Worm (Caenorhabditis elegans): ENCODE data around the gene grl-23.

DNA sequence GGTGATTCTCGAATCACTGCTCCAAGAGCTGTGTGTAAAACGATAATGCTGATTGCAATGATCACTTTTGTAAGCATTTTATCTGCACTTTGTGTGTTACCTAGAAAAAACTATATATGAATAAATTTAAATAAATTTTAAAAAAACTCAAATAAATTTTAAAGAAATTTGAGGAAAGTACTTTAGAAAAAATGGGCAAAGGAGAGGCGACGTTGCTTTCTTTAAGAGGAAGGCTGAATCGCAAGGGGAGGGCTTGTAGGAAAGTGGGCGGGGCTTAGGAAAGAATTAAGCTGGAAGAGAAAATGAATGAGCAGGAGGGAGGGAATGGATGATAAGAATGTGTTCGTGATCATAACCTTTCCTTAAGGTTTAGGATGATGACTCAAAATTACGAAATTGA, 8.8 kb downstream of the grl-23 start, which contains the start of gene E02A10.4:
- no peak for TF ChIP-seq snpc-4 (tag; optimal IDR thresholded peaks at IDR 0.05)
- TF ChIP-seq aly-2 (tag; optimal IDR thresholded peaks at IDR 0.05): no peak
- no peak for TF ChIP-seq efl-3 (GFP tag; optimal IDR thresholded peaks at IDR 0.05)
- no peak for TF ChIP-seq fos-1 (tag; optimal IDR thresholded peaks at IDR 0.05)
- TF ChIP-seq nhr-84 (tag; optimal IDR thresholded peaks at IDR 0.05): no peak
- TF ChIP-seq dpl-1 (GFP tag; optimal IDR thresholded peaks at IDR 0.05): no peak
